Worm (Caenorhabditis elegans) whole organism, L4 larva: ENCODE data around the gene Y43F8B.22.

ENCODE experiments used
- hif-1 ChIP-seq, 2 experiments: sonication (generic microtip); optimal IDR thresholded peaks; 2 replicates each; lab custom pipeline; 2016 to 2017; ENCODE audit warnings: missing compliant biosample characterization in 2 of 2, missing genetic modification characterization in 2 of 2, missing genetic modification reagents in 2 of 2, missing genotype in 2 of 2, mild to moderate bottlenecking in 1 of 2
- lir-3 ChIP-seq: sonication (generic microtip); optimal IDR thresholded peaks from 2 replicates; lab custom pipeline; 2016; ENCODE audit warnings: mild to moderate bottlenecking, missing genetic modification characterization, missing compliant biosample characterization

The Y43F8B.22 gene

DNA sequence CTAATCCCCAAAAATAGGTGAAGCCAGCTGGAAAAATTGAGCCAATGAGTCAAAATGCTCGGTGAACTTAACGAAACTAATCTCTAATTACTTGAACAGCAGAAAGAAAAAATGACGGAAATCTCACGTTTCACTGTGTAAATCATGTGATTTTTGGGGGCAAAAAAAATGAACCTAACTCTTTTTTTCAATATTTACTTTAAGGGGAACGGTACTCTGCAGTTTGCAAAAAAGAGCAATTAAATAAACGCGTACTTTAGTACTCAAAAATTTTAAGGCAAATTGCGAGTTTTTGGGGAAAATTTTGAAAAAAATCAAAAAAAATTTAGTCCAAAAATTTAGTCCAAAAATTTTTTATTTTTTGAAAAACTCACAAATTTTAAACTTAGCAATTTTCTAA, 48.4 kb downstream of the Y43F8B.22 start:
- no peak for TF ChIP-seq lir-3 (tag; lab: Kevin White, UChicago)
- TF ChIP-seq hif-1 (tag; optimal IDR thresholded peaks at IDR 0.05; lab: Kevin White, UChicago): peak in 1 of 2 experiments; percentile 20
